Fruit fly (Drosophila melanogaster) whole organism, adult: ENCODE data around the gene CG14277.

ENCODE experiments used
- CG11617 ChIP-seq: fragments of 200-800 bp; sonication (Bioruptor generic); optimal IDR thresholded peaks from 2 replicates; lab custom pipeline; 2017; ENCODE audit warnings: mild to moderate bottlenecking, missing biosample characterization, missing genetic modification reagents, missing genetic modification characterization
- CG33017 ChIP-seq: fragments of 200-800 bp; sonication (Bioruptor generic); optimal IDR thresholded peaks from 2 replicates; lab custom pipeline; 2018; ENCODE audit warnings: missing biosample characterization, mild to moderate bottlenecking, missing genetic modification characterization, moderate library complexity
- Mnt ChIP-seq: fragments of 200-800 bp; sonication (Bioruptor generic); optimal IDR thresholded peaks from 2 replicates; lab custom pipeline; 2016; ENCODE audit warnings: missing biosample characterization, mild to moderate bottlenecking, missing genetic modification characterization
- ovo ChIP-seq: fragments of 200-800 bp; sonication (Bioruptor generic); optimal IDR thresholded peaks from 2 replicates; lab custom pipeline; 2016; ENCODE audit warnings: missing biosample characterization, missing genetic modification characterization

DNA sequence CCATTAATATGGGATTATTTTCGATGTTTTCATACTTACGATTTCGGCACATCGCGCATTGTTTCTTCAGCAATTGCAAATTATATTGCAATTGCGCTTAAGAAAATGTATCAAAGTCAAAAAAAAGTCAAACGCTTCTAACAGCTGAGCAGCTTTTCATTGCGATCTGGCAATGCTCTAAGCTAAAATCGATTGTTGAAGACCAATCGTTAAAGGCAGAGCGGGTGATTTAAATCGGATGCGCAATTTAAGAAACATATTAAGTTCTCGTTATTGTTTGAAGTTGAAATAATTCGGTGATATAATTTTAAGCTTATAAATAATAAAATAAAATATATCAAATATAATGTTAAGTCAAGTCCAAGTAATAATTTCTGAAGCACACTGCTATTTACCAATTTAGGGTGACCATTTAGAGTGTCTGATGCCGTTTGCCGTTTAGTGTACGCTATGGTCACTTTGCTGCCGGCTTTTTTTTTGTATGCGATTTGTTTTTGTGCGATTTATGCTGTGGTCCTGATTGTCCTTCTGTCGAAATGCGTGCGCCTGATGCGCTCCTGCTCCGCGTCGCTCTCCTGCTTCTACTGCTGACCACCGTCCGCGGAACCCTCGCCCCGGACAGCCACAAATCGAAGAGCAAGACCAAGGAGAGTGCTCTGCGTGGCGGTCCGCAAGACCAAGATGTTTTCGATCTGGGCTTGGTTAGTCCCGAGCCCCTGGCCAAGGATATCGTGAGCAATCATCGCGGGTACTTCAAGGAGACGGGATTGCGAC, 45.3 kb upstream of the CG14277 start, which contains the start of the genes CG8475 and CG8460:
- TF ChIP-seq Mnt (GFP tag; lab: Kevin White, UChicago) (no peak), ovo (GFP tag; lab: Kevin White, UChicago) (no peak), CG11617 (GFP tag; lab: Kevin White, UChicago) (no peak), CG33017 (no peak)
